Worm (Caenorhabditis elegans) whole organism, L4 larva: ENCODE results near the gene sri-43.
"Not testable (repeated sequence)": the region's sequence is repeated elsewhere in the genome, so short reads cannot be mapped to it uniquely, and the experiment has no call there.

Source experiments
- Y105C5A.15 ChIP-seq: fragments of 200-800 bp; sonication (Bioruptor generic); IDR thresholded peaks from 2 replicates; pipeline ENCODE4 v1.3.6; 2022; ENCODE audit warnings: missing genetic modification characterization, missing compliant biosample characterization
- ama-1 ChIP-seq: fragments of 150-350 bp; optimal IDR thresholded peaks from 2 replicates; lab custom pipeline; 2014; ENCODE audit warnings: inconsistent platforms, mixed read lengths
- ceh-82 ChIP-seq: sonication (generic microtip); optimal IDR thresholded peaks from 2 replicates; lab custom pipeline; 2017; ENCODE audit warnings: missing biosample characterization, missing genetic modification characterization
- dmd-6 ChIP-seq: fragments of 200-800 bp; sonication (Bioruptor generic); IDR thresholded peaks from 2 replicates; pipeline ENCODE4 v1.3.6; 2022; ENCODE audit warnings: missing genetic modification reagents, missing genetic modification characterization, missing compliant biosample characterization
- madf-9 ChIP-seq: fragments of 200-800 bp; sonication (Bioruptor generic); conservative IDR thresholded peaks from 2 replicates; pipeline ENCODE4 v1.3.6; 2022; ENCODE audit warnings: missing genetic modification reagents, missing genetic modification characterization, missing compliant biosample characterization
- mdl-1 ChIP-seq, 2 experiments: fragments of 150-350 bp in 1 of 2; sonication (generic microtip) in 1 of 2; optimal IDR thresholded peaks; 2 replicates each; lab custom pipeline; 2014 to 2017; ENCODE audit warnings: missing biosample characterization in 2 of 2, missing genetic modification characterization in 2 of 2
- mep-1 ChIP-seq: fragments of 150-350 bp; sonication (generic microtip); optimal IDR thresholded peaks from 3 replicates; lab custom pipeline; 2014; ENCODE audit warnings: missing biosample characterization, missing genetic modification characterization
- nhr-25 ChIP-seq: sonication (generic microtip); optimal IDR thresholded peaks from 2 replicates; lab custom pipeline; 2017; ENCODE audit warnings: missing genetic modification characterization, mild to moderate bottlenecking, missing compliant biosample characterization, antibody characterized with exemption, moderate library complexity, borderline replicate concordance; ENCODE audit not compliant: insufficient read depth
- saeg-2 ChIP-seq: fragments of 200-800 bp; sonication (Bioruptor generic); IDR thresholded peaks from 2 replicates; pipeline ENCODE4 v1.3.6; 2022; ENCODE audit warnings: missing genetic modification reagents, missing genetic modification characterization, missing compliant biosample characterization
- skn-1 ChIP-seq: fragments of 150-350 bp; optimal IDR thresholded peaks from 2 replicates; lab custom pipeline; 2014; ENCODE audit warnings: missing biosample characterization, missing genetic modification characterization
- unc-62 ChIP-seq, 3 experiments: fragments of 150-350 bp in 1 of 3; sonication (generic microtip); optimal IDR thresholded peaks in 2 of 3; peaks in 1 of 3; 1 replicate in 1 of 3; 2 replicates in 2 of 3; lab custom pipeline; 2014 to 2017; ENCODE audit warnings: missing biosample characterization in 3 of 3, missing genetic modification characterization in 3 of 3, missing genetic modification reagents in 3 of 3, missing genotype in 1 of 3
- zag-1 ChIP-seq: fragments of 150-350 bp; optimal IDR thresholded peaks from 2 replicates; lab custom pipeline; 2014; ENCODE audit warnings: missing biosample characterization, missing genetic modification characterization
- zfp-3 ChIP-seq: fragments of 200-800 bp; sonication (Bioruptor generic); conservative IDR thresholded peaks from 2 replicates; pipeline ENCODE4 v1.3.6; 2022; ENCODE audit warnings: missing genetic modification reagents, missing genetic modification characterization, missing compliant biosample characterization
- ztf-11 ChIP-seq: fragments of 150-350 bp; optimal IDR thresholded peaks from 2 replicates; lab custom pipeline; 2014; ENCODE audit warnings: missing biosample characterization, missing genetic modification characterization

DNA sequence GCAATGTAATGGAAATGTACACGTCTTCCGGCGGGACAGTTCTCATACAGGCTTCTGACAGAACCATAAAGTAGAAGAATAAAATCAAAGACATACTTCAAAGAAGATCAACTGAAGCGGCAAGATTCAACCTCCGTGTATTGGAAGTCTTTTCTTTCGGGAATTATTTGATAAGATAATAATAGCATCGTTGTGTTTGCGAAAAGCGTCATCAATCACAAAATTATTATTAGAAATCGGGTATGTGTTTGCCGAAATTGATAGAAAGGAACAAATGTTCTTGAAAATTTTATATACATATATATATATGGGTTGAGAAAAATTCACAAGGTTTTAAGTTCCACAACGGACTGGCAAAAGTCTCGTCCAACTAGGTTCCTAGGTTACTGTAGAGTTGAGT, 47.1 kb upstream of the sri-43 start, which contains the start of gene Y27F2A.9:
- not testable (repeated sequence) for TF ChIP-seq Y105C5A.15 (GFP tag; lab: Robert Waterston, UW); mep-1 (tag; lab: Kevin White, UChicago); unc-62 (GFP tag; optimal IDR thresholded peaks at IDR 0.05 in 1 of 2; lab: Kevin White, UChicago); unc-62 (tag; optimal IDR thresholded peaks at IDR 0.05; lab: Kevin White, UChicago); nhr-25 (tag; lab: Kevin White, UChicago); madf-9; zag-1 (tag; lab: Kevin White, UChicago); ceh-82 (tag; lab: Kevin White, UChicago); ztf-11 (tag; lab: Kevin White, UChicago); dmd-6 (GFP tag; lab: Robert Waterston, UW); saeg-2 (GFP tag; lab: Robert Waterston, UW); mdl-1 (tag; optimal IDR thresholded peaks at IDR 0.05; lab: Kevin White, UChicago); zfp-3 (GFP tag; lab: Robert Waterston, UW); ama-1 (lab: Kevin White, UChicago); skn-1 (tag; lab: Kevin White, UChicago)
